Fruit fly (Drosophila melanogaster) whole organism, embryonic: ENCODE measurements around the gene CG17140.

Experiments
- Aef1 ChIP-seq: fragments of 200-800 bp; sonication (Bioruptor generic); IDR thresholded peaks from 3 replicates; pipeline ENCODE4 v1.3.6; 2022; ENCODE audit warnings: missing biosample characterization, missing genetic modification characterization
- Atf3 ChIP-seq: fragments of 200-800 bp; sonication (Bioruptor generic); optimal IDR thresholded peaks from 3 replicates; lab custom pipeline; 2016; ENCODE audit warnings: missing biosample characterization, missing genetic modification characterization
- Awh ChIP-seq: fragments of 200-800 bp; sonication (Bioruptor generic); IDR thresholded peaks from 2 replicates; pipeline ENCODE4, ENCODE4 v1.3.6; 2022; ENCODE audit warnings: missing biosample characterization, missing genetic modification characterization
- Bdp1 ChIP-seq: fragments of 200-800 bp; sonication (Bioruptor generic); optimal IDR thresholded peaks from 3 replicates; lab custom pipeline; 2016; ENCODE audit warnings: missing biosample characterization, missing genetic modification characterization
- CG10565 ChIP-seq: fragments of 200-800 bp; sonication (Bioruptor generic); optimal IDR thresholded peaks from 3 replicates; lab custom pipeline; 2016; ENCODE audit warnings: missing biosample characterization, mild to moderate bottlenecking, missing genetic modification characterization
- CG11696 ChIP-seq: fragments of 200-800 bp; sonication (Bioruptor generic); IDR thresholded peaks from 2 replicates; pipeline ENCODE4 v1.3.6; 2022; ENCODE audit warnings: missing biosample characterization, missing genetic modification characterization
- CG12071 ChIP-seq: fragments of 200-800 bp; sonication (Bioruptor generic); optimal IDR thresholded peaks from 3 replicates; lab custom pipeline; 2018; ENCODE audit warnings: missing biosample characterization, mild to moderate bottlenecking, missing genetic modification characterization
- CG12744 ChIP-seq: fragments of 200-800 bp; sonication (Bioruptor generic); optimal IDR thresholded peaks from 2 replicates; lab custom pipeline; 2016; ENCODE audit warnings: missing biosample characterization, missing genetic modification characterization
- CG12769 ChIP-seq: fragments of 200-800 bp; sonication (Bioruptor generic); optimal IDR thresholded peaks from 2 replicates; lab custom pipeline; 2019; ENCODE audit warnings: missing biosample characterization, mild to moderate bottlenecking, missing genetic modification characterization, moderate library complexity
- CG13123 ChIP-seq: fragments of 200-800 bp; sonication (Bioruptor generic); optimal IDR thresholded peaks from 2 replicates; lab custom pipeline; 2016; ENCODE audit warnings: missing biosample characterization, missing genetic modification characterization
- CG13296 ChIP-seq: fragments of 200-800 bp; sonication (Bioruptor generic); optimal IDR thresholded peaks from 3 replicates; lab custom pipeline; 2018; ENCODE audit warnings: missing biosample characterization, mild to moderate bottlenecking, missing genetic modification characterization
- CG16815 ChIP-seq: fragments of 200-800 bp; sonication (Bioruptor generic); optimal IDR thresholded peaks from 3 replicates; lab custom pipeline; 2017; ENCODE audit warnings: missing biosample characterization, mild to moderate bottlenecking, missing genetic modification characterization
- CG2712 ChIP-seq: fragments of 200-800 bp; optimal IDR thresholded peaks from 3 replicates; lab custom pipeline; 2019; ENCODE audit warnings: missing biosample characterization, mild to moderate bottlenecking, missing genetic modification characterization, moderate library complexity
- CG30403 ChIP-seq: fragments of 200-800 bp; sonication (Bioruptor generic); optimal IDR thresholded peaks from 3 replicates; lab custom pipeline; 2016; ENCODE audit warnings: missing biosample characterization, missing genetic modification characterization
- CG32767 ChIP-seq: fragments of 200-800 bp; sonication (Bioruptor generic); IDR thresholded peaks from 2 replicates; pipeline ENCODE4 v1.3.6; 2022; ENCODE audit warnings: missing biosample characterization, missing genetic modification characterization
- Chrac-16 ChIP-seq: fragments of 200-800 bp; sonication (Bioruptor generic); optimal IDR thresholded peaks from 3 replicates; lab custom pipeline; 2016; ENCODE audit warnings: missing biosample characterization, missing genetic modification characterization
- Dip2 ChIP-seq: fragments of 200-800 bp; sonication (Bioruptor generic); IDR thresholded peaks from 2 replicates; pipeline ENCODE4 v1.3.6; 2022; ENCODE audit warnings: missing biosample characterization, missing genetic modification characterization
- Eip74EF ChIP-seq, 2 experiments: fragments of 200-800 bp in 1 of 2; fragments of >200 bp in 1 of 2; sonication (Bioruptor generic) in 1 of 2; optimal IDR thresholded peaks; 2 replicates each; lab custom pipeline; 2017 to 2019; ENCODE audit warnings: missing biosample characterization in 2 of 2, missing genetic modification characterization in 2 of 2, mild to moderate bottlenecking in 1 of 2, moderate library complexity in 1 of 2
- Hmx ChIP-seq: fragments of 200-800 bp; sonication (Bioruptor generic); optimal IDR thresholded peaks from 2 replicates; lab custom pipeline; 2016; ENCODE audit warnings: missing biosample characterization, missing genetic modification characterization
- MESR4 ChIP-seq: fragments of 200-800 bp; sonication (Bioruptor generic); optimal IDR thresholded peaks from 2 replicates; lab custom pipeline; 2018; ENCODE audit warnings: missing biosample characterization, mild to moderate bottlenecking, missing genetic modification characterization, moderate library complexity
- YL-1 ChIP-seq: fragments of 200-800 bp; sonication (Bioruptor generic); optimal IDR thresholded peaks from 3 replicates; lab custom pipeline; 2017; ENCODE audit warnings: missing biosample characterization, mild to moderate bottlenecking, missing genetic modification characterization
- abd-A ChIP-seq: fragments of 200-800 bp; sonication (Bioruptor generic); optimal IDR thresholded peaks from 3 replicates; lab custom pipeline; 2019; ENCODE audit warnings: missing biosample characterization, mild to moderate bottlenecking, missing genetic modification characterization, moderate library complexity
- ac ChIP-seq: fragments of 200-800 bp; sonication (Bioruptor generic); optimal IDR thresholded peaks from 3 replicates; lab custom pipeline; 2017; ENCODE audit warnings: missing biosample characterization, mild to moderate bottlenecking, missing genetic modification characterization
- aop ChIP-seq: fragments of 200-800 bp; sonication (Bioruptor generic); IDR thresholded peaks from 2 replicates; pipeline ENCODE4 v1.3.6; 2022; ENCODE audit warnings: missing biosample characterization, missing genetic modification characterization
- chm ChIP-seq: fragments of 200-800 bp; sonication (Bioruptor generic); IDR thresholded peaks from 2 replicates; pipeline ENCODE4 v1.3.6; 2022; ENCODE audit warnings: missing biosample characterization, missing genetic modification characterization
- dmrt99B ChIP-seq: fragments of 200-800 bp; sonication (Bioruptor generic); optimal IDR thresholded peaks from 2 replicates; lab custom pipeline; 2018; ENCODE audit warnings: missing biosample characterization, mild to moderate bottlenecking, missing genetic modification characterization, moderate library complexity
- ems ChIP-seq: fragments of 200-800 bp; sonication (Bioruptor generic); optimal IDR thresholded peaks from 3 replicates; lab custom pipeline; 2016; ENCODE audit warnings: missing biosample characterization, missing genetic modification characterization
- gsb-n ChIP-seq: fragments of 200-800 bp; sonication (Bioruptor generic); optimal IDR thresholded peaks from 3 replicates; lab custom pipeline; 2018; ENCODE audit warnings: missing biosample characterization, mild to moderate bottlenecking, missing genetic modification characterization
- ind ChIP-seq: fragments of 200-800 bp; sonication (Bioruptor generic); optimal IDR thresholded peaks from 3 replicates; lab custom pipeline; 2016; ENCODE audit warnings: missing biosample characterization, missing genetic modification characterization
- kay ChIP-seq: fragments of 200-800 bp; sonication (Bioruptor generic); optimal IDR thresholded peaks from 2 replicates; lab custom pipeline; 2016; ENCODE audit warnings: missing biosample characterization, missing genetic modification characterization
- lmd ChIP-seq: fragments of 200-800 bp; sonication (Bioruptor generic); IDR thresholded peaks from 2 replicates; pipeline ENCODE4 v1.3.6; 2022; ENCODE audit warnings: missing biosample characterization, missing genetic modification characterization
- lov ChIP-seq, 2 experiments: fragments of 200-800 bp in 1 of 2; fragments of >200 bp in 1 of 2; sonication (Bioruptor generic) in 1 of 2; IDR thresholded peaks in 1 of 2; optimal IDR thresholded peaks in 1 of 2; 2 replicates in 1 of 2; 3 replicates in 1 of 2; pipeline versions ENCODE4 v1.3.6 to Lab custom; 2017 to 2022; ENCODE audit warnings: missing biosample characterization in 1 of 2, missing genetic modification characterization in 1 of 2
- luna ChIP-seq: fragments of 200-800 bp; sonication (Bioruptor generic); optimal IDR thresholded peaks from 2 replicates; lab custom pipeline; 2016; ENCODE audit warnings: missing biosample characterization, missing genetic modification characterization
- maf-S ChIP-seq: fragments of 200-800 bp; sonication (Bioruptor generic); optimal IDR thresholded peaks from 2 replicates; lab custom pipeline; 2016; ENCODE audit warnings: missing biosample characterization, missing genetic modification characterization
- mirr ChIP-seq: fragments of 200-800 bp; sonication (Bioruptor generic); optimal IDR thresholded peaks from 3 replicates; lab custom pipeline; 2018; ENCODE audit warnings: missing biosample characterization, mild to moderate bottlenecking, missing genetic modification characterization
- nerfin-1 ChIP-seq: fragments of 200-800 bp; sonication (Bioruptor generic); optimal IDR thresholded peaks from 3 replicates; lab custom pipeline; 2019; ENCODE audit warnings: missing biosample characterization, mild to moderate bottlenecking, missing genetic modification characterization, moderate library complexity
- org-1 ChIP-seq: fragments of 200-800 bp; sonication (Bioruptor generic); optimal IDR thresholded peaks from 2 replicates; lab custom pipeline; 2017; ENCODE audit warnings: missing biosample characterization, missing genetic modification characterization
- otp ChIP-seq: fragments of 200-800 bp; sonication (Bioruptor generic); IDR thresholded peaks from 3 replicates; pipeline ENCODE4, ENCODE4 v1.3.6; 2022; ENCODE audit warnings: missing biosample characterization, missing genetic modification characterization
- pita ChIP-seq: fragments of 200-800 bp; sonication (Bioruptor generic); optimal IDR thresholded peaks from 2 replicates; lab custom pipeline; 2017; ENCODE audit warnings: missing biosample characterization, mild to moderate bottlenecking, missing genetic modification characterization
- pnt ChIP-seq: fragments of 200-800 bp; sonication (Bioruptor generic); optimal IDR thresholded peaks from 3 replicates; lab custom pipeline; 2016; ENCODE audit warnings: missing biosample characterization, missing genetic modification characterization
- scrt ChIP-seq: fragments of 200-800 bp; sonication (Bioruptor generic); optimal IDR thresholded peaks from 2 replicates; lab custom pipeline; 2018; ENCODE audit warnings: missing biosample characterization, mild to moderate bottlenecking, missing genetic modification characterization, moderate library complexity
- seq ChIP-seq: fragments of 200-800 bp; sonication (Bioruptor generic); IDR thresholded peaks from 2 replicates; pipeline ENCODE4 v1.3.6; 2022; ENCODE audit warnings: missing biosample characterization, missing genetic modification characterization
- so ChIP-seq: fragments of 200-800 bp; sonication (Bioruptor generic); IDR thresholded peaks from 3 replicates; pipeline ENCODE4 v1.3.6; 2022; ENCODE audit warnings: missing biosample characterization, missing genetic modification characterization
- sr ChIP-seq: fragments of 200-800 bp; sonication (Bioruptor generic); IDR thresholded peaks from 3 replicates; pipeline ENCODE4 v1.3.6; 2022; ENCODE audit warnings: missing biosample characterization, missing genetic modification characterization
- stc ChIP-seq: fragments of 200-800 bp; sonication (Bioruptor generic); IDR thresholded peaks from 2 replicates; pipeline ENCODE4 v1.3.6; 2022; ENCODE audit warnings: missing biosample characterization, missing genetic modification characterization
- sug ChIP-seq: fragments of 200-800 bp; optimal IDR thresholded peaks from 2 replicates; lab custom pipeline; 2019; ENCODE audit warnings: missing biosample characterization, mild to moderate bottlenecking, missing genetic modification characterization, moderate library complexity
- twi ChIP-seq: fragments of 200-800 bp; optimal IDR thresholded peaks from 2 replicates; lab custom pipeline; 2019; ENCODE audit warnings: missing biosample characterization, mild to moderate bottlenecking, missing genetic modification characterization, moderate library complexity
- vfl ChIP-seq: fragments of 200-800 bp; sonication (Bioruptor generic); optimal IDR thresholded peaks from 2 replicates; lab custom pipeline; 2016; ENCODE audit warnings: missing biosample characterization, missing genetic modification characterization
- vnd ChIP-seq: fragments of 200-800 bp; sonication (Bioruptor generic); IDR thresholded peaks from 3 replicates; pipeline ENCODE4 v1.3.6; 2022; ENCODE audit warnings: missing biosample characterization, missing genetic modification characterization; ENCODE audit not compliant: partially characterized antibody
- wdn ChIP-seq: fragments of 200-800 bp; sonication (Bioruptor generic); IDR thresholded peaks from 2 replicates; pipeline ENCODE4 v1.3.6; 2022; ENCODE audit warnings: missing biosample characterization, missing genetic modification characterization

CG17140 gene

dm6 chr2L:10856328-10856942 lies 11.0 kb upstream of the CG17140 start, which contains the start of gene Dnz1 (continued):
- TF ChIP-seq otp (GFP tag; lab: Robert Waterston, UW): peak; percentile 59; the same call in 1 of the 3 replicates
- no peak for TF ChIP-seq CG12769
- TF ChIP-seq CG2712: peak; percentile 65
- TF ChIP-seq gsb-n: peak; percentile 54
- no peak for TF ChIP-seq luna (GFP tag; lab: Kevin White, UChicago)
- TF ChIP-seq mirr (GFP tag; lab: Kevin White, UChicago): no peak
- no peak for TF ChIP-seq Bdp1 (GFP tag; lab: Kevin White, UChicago)
- 0 out of 2 replicates have a peak, but pooled peaks have one; percentile 8 for TF ChIP-seq CG11696 (GFP tag; lab: Robert Waterston, UW)
- no peak for TF ChIP-seq Eip74EF (GFP tag; optimal IDR thresholded peaks at IDR 0.05; lab: Kevin White, UChicago)
- TF ChIP-seq Dip2 (GFP tag; lab: Robert Waterston, UW): no peak
- peak; percentile 36 for TF ChIP-seq nerfin-1
- TF ChIP-seq aop (GFP tag; lab: Robert Waterston, UW): no peak
- TF ChIP-seq twi: no peak
- no peak for TF ChIP-seq ac (GFP tag; lab: Kevin White, UChicago)
- TF ChIP-seq CG10565: no peak
- no peak for TF ChIP-seq Atf3 (GFP tag; lab: Kevin White, UChicago)
- TF ChIP-seq CG13123 (GFP tag; lab: Kevin White, UChicago): no peak
- TF ChIP-seq pita (GFP tag; lab: Kevin White, UChicago): no peak
- TF ChIP-seq CG13296 (GFP tag; lab: Kevin White, UChicago): peak; percentile 48
- TF ChIP-seq kay (GFP tag; lab: Kevin White, UChicago): peak; percentile 7
- no peak for TF ChIP-seq CG32767
- TF ChIP-seq lmd: peak; percentile 72
- no peak for TF ChIP-seq vnd (GFP tag; lab: Robert Waterston, UW)
- no peak for TF ChIP-seq abd-A
- peak; percentile 58 for TF ChIP-seq dmrt99B (tag; lab: Kevin White, UChicago)
- TF ChIP-seq Chrac-16 (GFP tag; lab: Kevin White, UChicago): peak; percentile 52
- TF ChIP-seq stc (GFP tag; lab: Robert Waterston, UW): peak; percentile 53
- no peak for TF ChIP-seq Awh (GFP tag; lab: Robert Waterston, UW)
- TF ChIP-seq YL-1 (GFP tag; lab: Kevin White, UChicago): peak; percentile 40
- peak; percentile 27 for TF ChIP-seq scrt
- TF ChIP-seq CG16815 (GFP tag; lab: Kevin White, UChicago): no peak
- peak; percentile 58 for TF ChIP-seq chm (GFP tag; lab: Robert Waterston, UW)
- TF ChIP-seq CG12744 (GFP tag; lab: Kevin White, UChicago): no peak
- TF ChIP-seq ind (GFP tag; lab: Kevin White, UChicago): peak; percentile 43
- TF ChIP-seq sr: no peak
- TF ChIP-seq Hmx (GFP tag; lab: Kevin White, UChicago): no peak
- TF ChIP-seq Aef1 (GFP tag; lab: Robert Waterston, UW): peak; percentile 27; the same call in 2 of the 3 replicates
- TF ChIP-seq org-1: no peak
- TF ChIP-seq seq: no peak
- peak; percentile 9 for TF ChIP-seq ems (GFP tag; lab: Kevin White, UChicago)
- peak; percentile 69 for TF ChIP-seq CG30403
- no peak for TF ChIP-seq maf-S (GFP tag; lab: Kevin White, UChicago)
- no peak for TF ChIP-seq CG12071 (GFP tag; lab: Kevin White, UChicago)
- TF ChIP-seq wdn (GFP tag; lab: Robert Waterston, UW): peak; percentile 54; the same call in 1 of the 2 replicates
- peak; percentile 18 for TF ChIP-seq pnt (GFP tag; lab: Kevin White, UChicago)
- TF ChIP-seq lov (optimal IDR thresholded peaks at IDR 0.05; lab: Kevin White, UChicago): no peak
- TF ChIP-seq lov (GFP tag; IDR thresholded peaks at IDR 0.05; lab: Robert Waterston, UW): no peak
- no peak for TF ChIP-seq so (GFP tag; lab: Robert Waterston, UW)
- peak; percentile 60 for TF ChIP-seq sug (tag; lab: Kevin White, UChicago)
- TF ChIP-seq MESR4: peak; percentile 80
- no peak for TF ChIP-seq vfl (GFP tag; lab: Kevin White, UChicago)
